Fruit fly (Drosophila melanogaster) whole organism, embryonic: ENCODE measurements around the gene CG34451.

ENCODE experiments used
- ATbp ChIP-seq: fragments of 200-800 bp; sonication (Bioruptor generic); optimal IDR thresholded peaks from 2 replicates; lab custom pipeline; 2017; ENCODE audit warnings: missing biosample characterization, mild to moderate bottlenecking, missing genetic modification characterization, missing genetic modification reagents
- B-H1 ChIP-seq: fragments of 200-800 bp; sonication (Bioruptor generic); IDR thresholded peaks from 3 replicates; pipeline ENCODE4 v1.3.6; 2022; ENCODE audit warnings: missing biosample characterization, missing genetic modification characterization
- Bteb2 ChIP-seq: fragments of 200-800 bp; sonication (Bioruptor generic); optimal IDR thresholded peaks from 2 replicates; lab custom pipeline; 2016; ENCODE audit warnings: missing biosample characterization, missing genetic modification characterization
- CG10321 ChIP-seq: fragments of 200-800 bp; sonication (Bioruptor generic); IDR thresholded peaks from 2 replicates; pipeline ENCODE4 v1.3.6; 2022; ENCODE audit warnings: missing biosample characterization, missing genetic modification characterization
- CG10366 ChIP-seq: fragments of 200-800 bp; sonication (Bioruptor generic); IDR thresholded peaks from 2 replicates; pipeline ENCODE4 v1.3.6; 2022; ENCODE audit warnings: missing biosample characterization, missing genetic modification characterization
- CG11560 ChIP-seq: fragments of 200-800 bp; sonication (Bioruptor generic); IDR thresholded peaks from 3 replicates; pipeline ENCODE4 v1.3.6; 2022; ENCODE audit warnings: missing biosample characterization, missing genetic modification characterization
- CG11723 ChIP-seq: fragments of 200-800 bp; sonication (Bioruptor generic); optimal IDR thresholded peaks from 2 replicates; lab custom pipeline; 2017; ENCODE audit warnings: missing biosample characterization, mild to moderate bottlenecking, missing genetic modification characterization
- CG12071 ChIP-seq: fragments of 200-800 bp; sonication (Bioruptor generic); optimal IDR thresholded peaks from 3 replicates; lab custom pipeline; 2018; ENCODE audit warnings: missing biosample characterization, mild to moderate bottlenecking, missing genetic modification characterization
- CG12769 ChIP-seq: fragments of 200-800 bp; sonication (Bioruptor generic); optimal IDR thresholded peaks from 2 replicates; lab custom pipeline; 2019; ENCODE audit warnings: missing biosample characterization, mild to moderate bottlenecking, missing genetic modification characterization, moderate library complexity
- CG13424 ChIP-seq: fragments of 200-800 bp; sonication (Bioruptor generic); optimal IDR thresholded peaks from 2 replicates; lab custom pipeline; 2019; ENCODE audit warnings: missing biosample characterization, mild to moderate bottlenecking, missing genetic modification characterization, moderate library complexity
- CG14441 ChIP-seq: fragments of 200-800 bp; sonication (Bioruptor generic); IDR thresholded peaks from 2 replicates; pipeline ENCODE4 v1.3.6; 2022; ENCODE audit warnings: missing biosample characterization, missing genetic modification characterization
- CG14965 ChIP-seq: fragments of 200-800 bp; sonication (Bioruptor generic); optimal IDR thresholded peaks from 2 replicates; lab custom pipeline; 2016; ENCODE audit warnings: missing biosample characterization, missing genetic modification characterization, borderline replicate concordance
- CG1602 ChIP-seq: fragments of 200-800 bp; sonication (Bioruptor generic); optimal IDR thresholded peaks from 3 replicates; lab custom pipeline; 2016; ENCODE audit warnings: missing biosample characterization, missing genetic modification characterization
- CG17186 ChIP-seq: fragments of 200-800 bp; sonication (Bioruptor generic); optimal IDR thresholded peaks from 3 replicates; lab custom pipeline; 2017; ENCODE audit warnings: missing biosample characterization, missing genetic modification reagents, missing genetic modification characterization
- CG17361 ChIP-seq: fragments of 200-800 bp; sonication (Bioruptor generic); IDR thresholded peaks from 3 replicates; pipeline ENCODE4 v1.3.6; 2022; ENCODE audit warnings: missing biosample characterization, missing genetic modification characterization
- CG17385 ChIP-seq: fragments of 200-800 bp; sonication (Bioruptor generic); optimal IDR thresholded peaks from 3 replicates; lab custom pipeline; 2018; ENCODE audit warnings: missing biosample characterization, mild to moderate bottlenecking, missing genetic modification characterization
- CG4282 ChIP-seq: fragments of 200-800 bp; sonication (Bioruptor generic); optimal IDR thresholded peaks from 2 replicates; lab custom pipeline; 2016; ENCODE audit warnings: missing biosample characterization, missing genetic modification characterization
- CG4854 ChIP-seq: fragments of 200-800 bp; sonication (Bioruptor generic); optimal IDR thresholded peaks from 2 replicates; lab custom pipeline; 2016; ENCODE audit warnings: missing biosample characterization, missing genetic modification characterization, inconsistent platforms
- CG8765 ChIP-seq: fragments of 200-800 bp; sonication (Bioruptor generic); IDR thresholded peaks from 2 replicates; pipeline ENCODE4 v1.3.6; 2022; ENCODE audit warnings: missing biosample characterization, missing genetic modification characterization
- CG9215 ChIP-seq: fragments of 200-800 bp; sonication (Bioruptor generic); IDR thresholded peaks from 2 replicates; pipeline ENCODE4 v1.3.6; 2022; ENCODE audit warnings: missing biosample characterization, missing genetic modification characterization
- Dbx ChIP-seq: fragments of 200-800 bp; sonication (Bioruptor generic); IDR thresholded peaks from 3 replicates; pipeline ENCODE4 v1.3.6; 2022; ENCODE audit warnings: missing biosample characterization, missing genetic modification characterization
- Deaf1 ChIP-seq: fragments of 200-800 bp; optimal IDR thresholded peaks from 3 replicates; lab custom pipeline; 2019; ENCODE audit warnings: missing biosample characterization, mild to moderate bottlenecking, missing genetic modification characterization, moderate library complexity
- Fer1 ChIP-seq: fragments of 200-800 bp; sonication (Bioruptor generic); optimal IDR thresholded peaks from 2 replicates; lab custom pipeline; 2017; ENCODE audit warnings: missing biosample characterization, mild to moderate bottlenecking, missing genetic modification characterization
- Gug ChIP-seq: fragments of 200-800 bp; sonication (Bioruptor generic); IDR thresholded peaks from 4 replicates; pipeline ENCODE4 v1.3.6; 2022; ENCODE audit warnings: missing biosample characterization, missing genetic modification characterization
- Hey ChIP-seq: fragments of 200-800 bp; sonication (Bioruptor generic); optimal IDR thresholded peaks from 3 replicates; lab custom pipeline; 2018; ENCODE audit warnings: missing biosample characterization, mild to moderate bottlenecking, missing genetic modification characterization
- Hmx ChIP-seq: fragments of 200-800 bp; sonication (Bioruptor generic); optimal IDR thresholded peaks from 2 replicates; lab custom pipeline; 2016; ENCODE audit warnings: missing biosample characterization, missing genetic modification characterization
- Hr51 ChIP-seq, 2 experiments: fragments of 200-800 bp; sonication (Bioruptor generic); optimal IDR thresholded peaks; 2 replicates in 1 of 2; 3 replicates in 1 of 2; lab custom pipeline; 2016 to 2018; ENCODE audit warnings: missing biosample characterization in 2 of 2, missing genetic modification characterization in 2 of 2, mild to moderate bottlenecking in 1 of 2, moderate library complexity in 1 of 2
- Poxn ChIP-seq: fragments of 200-800 bp; sonication (Bioruptor generic); IDR thresholded peaks from 2 replicates; pipeline ENCODE4 v1.3.6; 2022; ENCODE audit warnings: missing biosample characterization, missing genetic modification characterization
- Spps ChIP-seq: fragments of 200-800 bp; sonication (Bioruptor generic); optimal IDR thresholded peaks from 2 replicates; lab custom pipeline; 2018; ENCODE audit warnings: missing biosample characterization, mild to moderate bottlenecking, missing genetic modification characterization
- TFAM ChIP-seq: fragments of 200-800 bp; sonication (Bioruptor generic); optimal IDR thresholded peaks from 2 replicates; lab custom pipeline; 2017; ENCODE audit warnings: missing biosample characterization, missing genetic modification characterization, inconsistent platforms
- Tbp ChIP-seq: fragments of >200 bp; optimal IDR thresholded peaks from 2 replicates; lab custom pipeline; 2018; ENCODE audit warnings: missing biosample characterization, missing genetic modification characterization
- az2 ChIP-seq: fragments of 200-800 bp; sonication (Bioruptor generic); optimal IDR thresholded peaks from 3 replicates; lab custom pipeline; 2016; ENCODE audit warnings: missing biosample characterization, missing genetic modification characterization
- bowl ChIP-seq: fragments of 200-800 bp; sonication (Bioruptor generic); IDR thresholded peaks from 2 replicates; pipeline ENCODE4 v1.3.6; 2022; ENCODE audit warnings: missing biosample characterization, missing genetic modification characterization
- cad ChIP-seq: fragments of >200 bp; optimal IDR thresholded peaks from 2 replicates; lab custom pipeline; 2017; ENCODE audit warnings: missing biosample characterization, missing genetic modification characterization
- grn ChIP-seq: fragments of 200-800 bp; sonication (Bioruptor generic); optimal IDR thresholded peaks from 3 replicates; lab custom pipeline; 2017; ENCODE audit warnings: missing biosample characterization, missing genetic modification characterization
- h ChIP-seq: fragments of >200 bp; optimal IDR thresholded peaks from 2 replicates; lab custom pipeline; 2017
- insv ChIP-seq, 2 experiments: fragments of 200-800 bp; sonication (Bioruptor generic); optimal IDR thresholded peaks; 3 replicates each; lab custom pipeline; 2016 to 2018; ENCODE audit warnings: missing biosample characterization in 2 of 2, missing genetic modification characterization in 2 of 2
- klu ChIP-seq: fragments of 200-800 bp; sonication (Bioruptor generic); IDR thresholded peaks from 2 replicates; pipeline ENCODE4 v1.3.6; 2022; ENCODE audit warnings: missing biosample characterization, missing genetic modification characterization
- onecut ChIP-seq: fragments of 200-800 bp; sonication (Bioruptor generic); IDR thresholded peaks from 2 replicates; pipeline ENCODE4 v1.3.6; 2022; ENCODE audit warnings: missing biosample characterization, missing genetic modification characterization
- salm ChIP-seq: fragments of 200-800 bp; sonication (Bioruptor generic); optimal IDR thresholded peaks from 2 replicates; lab custom pipeline; 2018; ENCODE audit warnings: missing biosample characterization, mild to moderate bottlenecking, missing genetic modification characterization
- schlank ChIP-seq: fragments of 200-800 bp; sonication (Bioruptor generic); optimal IDR thresholded peaks from 2 replicates; lab custom pipeline; 2018; ENCODE audit warnings: missing biosample characterization, mild to moderate bottlenecking, missing genetic modification characterization
- sd ChIP-seq: fragments of 200-800 bp; sonication (Bioruptor generic); optimal IDR thresholded peaks from 3 replicates; lab custom pipeline; 2018; ENCODE audit warnings: missing biosample characterization, mild to moderate bottlenecking, missing genetic modification characterization, moderate library complexity
- shn ChIP-seq: fragments of 200-800 bp; sonication (Bioruptor generic); optimal IDR thresholded peaks from 3 replicates; lab custom pipeline; 2016; ENCODE audit warnings: missing biosample characterization, missing genetic modification characterization
- sisA ChIP-seq: fragments of 200-800 bp; sonication (Bioruptor generic); IDR thresholded peaks from 2 replicates; pipeline ENCODE4 v1.3.6; 2022; ENCODE audit warnings: missing biosample characterization, missing genetic modification characterization
- sug ChIP-seq: fragments of 200-800 bp; optimal IDR thresholded peaks from 2 replicates; lab custom pipeline; 2019; ENCODE audit warnings: missing biosample characterization, mild to moderate bottlenecking, missing genetic modification characterization, moderate library complexity
- tap ChIP-seq: fragments of 200-800 bp; optimal IDR thresholded peaks from 3 replicates; lab custom pipeline; 2019; ENCODE audit warnings: missing biosample characterization, mild to moderate bottlenecking, missing genetic modification characterization, moderate library complexity
- tll ChIP-seq, 2 experiments: fragments of 200-800 bp in 1 of 2; fragments of >200 bp in 1 of 2; sonication (Bioruptor generic) in 1 of 2; optimal IDR thresholded peaks; 2 replicates each; lab custom pipeline; 2017 to 2019; ENCODE audit warnings: missing biosample characterization in 2 of 2, missing genetic modification characterization in 2 of 2, mild to moderate bottlenecking in 1 of 2, moderate library complexity in 1 of 2
- trh ChIP-seq: fragments of 200-800 bp; sonication (Bioruptor generic); optimal IDR thresholded peaks from 2 replicates; lab custom pipeline; 2016; ENCODE audit warnings: missing biosample characterization, missing genetic modification characterization
- tup ChIP-seq: fragments of 200-800 bp; sonication (Bioruptor generic); optimal IDR thresholded peaks from 2 replicates; lab custom pipeline; 2016; ENCODE audit warnings: missing biosample characterization, mild to moderate bottlenecking, missing genetic modification characterization, moderate library complexity

CG34451 gene

DNA sequence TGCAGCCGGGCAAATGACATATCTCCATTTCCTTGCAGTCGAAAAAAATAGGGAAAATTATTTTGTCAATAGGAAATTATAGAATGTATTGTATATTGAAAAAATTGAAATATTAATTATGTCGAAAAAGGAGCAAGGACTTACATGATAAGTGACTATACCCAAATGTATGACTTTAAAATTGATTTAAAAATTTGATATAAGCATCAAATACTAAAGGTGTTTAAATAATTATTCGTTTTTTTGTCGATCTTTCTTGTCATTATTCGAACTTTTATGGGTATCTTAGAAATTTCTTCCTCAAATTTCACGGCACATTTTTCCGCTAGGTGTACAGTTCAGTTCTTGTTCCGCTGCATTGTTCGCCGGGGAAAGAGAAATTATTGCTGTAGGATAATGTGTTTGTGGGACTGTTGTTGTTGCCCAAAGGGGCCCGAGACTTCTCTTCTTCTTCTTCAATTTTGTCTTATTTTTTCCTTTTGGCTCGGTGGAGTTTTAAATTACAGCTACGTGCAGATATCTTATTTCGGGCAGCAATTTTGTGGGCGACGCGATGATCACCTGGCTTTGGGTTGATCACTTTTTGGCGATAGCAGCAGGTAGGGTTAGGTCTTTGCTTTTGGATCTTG is 8.6 kb upstream of the CG34451 start (continued):
- TF ChIP-seq sug (tag; lab: Kevin White, UChicago) = no peak
- peak; percentile 34 for TF ChIP-seq Spps (tag; lab: Kevin White, UChicago)
- peak; percentile 66; the same call in 2 of the 3 replicates for TF ChIP-seq CG17361
- no peak for TF ChIP-seq CG17186
- TF ChIP-seq CG1602 (GFP tag; lab: Kevin White, UChicago) = peak; percentile 40
- TF ChIP-seq CG17385 (GFP tag; lab: Kevin White, UChicago) = peak; percentile 70
- no peak for TF ChIP-seq CG10366 (GFP tag; lab: Robert Waterston, UW)
- no peak for TF ChIP-seq cad (GFP tag; lab: Kevin White, UChicago)
- no peak for TF ChIP-seq salm
- peak; percentile 42 for TF ChIP-seq CG13424 (tag; lab: Kevin White, UChicago)

DNA sequence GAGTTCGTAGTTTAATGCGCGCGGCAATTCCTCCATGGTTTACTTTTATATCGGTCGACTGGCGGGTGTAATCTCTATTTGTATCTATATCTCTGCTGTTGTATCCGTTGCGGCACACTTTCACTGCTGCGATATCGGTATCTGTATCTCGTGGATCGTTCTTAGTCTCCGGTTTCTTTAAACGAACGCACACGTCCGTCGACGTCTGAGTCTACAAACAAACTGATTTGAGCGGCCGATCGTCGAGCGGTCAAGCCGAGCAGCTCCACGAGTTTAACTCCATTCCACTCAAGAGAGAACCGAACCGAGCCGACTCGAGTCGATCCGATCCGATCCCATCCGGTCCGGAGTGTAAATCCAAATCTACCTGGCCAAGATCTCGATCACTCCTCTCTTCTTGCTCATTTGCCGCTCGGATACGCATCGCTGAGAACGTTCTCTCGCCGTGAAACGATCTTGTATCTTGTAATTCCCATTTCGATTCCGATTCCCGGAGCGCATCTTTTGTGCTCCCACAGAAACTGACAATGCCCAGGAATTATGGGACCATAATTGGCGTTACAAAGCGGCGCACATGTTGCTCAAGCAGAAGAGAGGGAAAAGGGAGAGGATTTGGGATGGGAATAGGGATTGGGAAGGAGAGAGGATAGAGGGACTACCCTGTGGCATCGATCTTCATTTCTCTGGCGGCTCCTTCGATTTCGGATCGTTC is 7.9 kb upstream of the CG34451 start, which contains the start of gene comm2:
Gene comm2, minus strand, starts transcription at position 225 of the 712 bp plus-strand sequence.
- TF ChIP-seq CG17361 = no peak
- TF ChIP-seq CG10321 (GFP tag; lab: Robert Waterston, UW) = no peak
- TF ChIP-seq bowl (GFP tag; lab: Robert Waterston, UW) = no peak
- no peak for TF ChIP-seq Hr51 (GFP tag; optimal IDR thresholded peaks at IDR 0.05; lab: Kevin White, UChicago)
- TF ChIP-seq CG11560 (tag; lab: Robert Waterston, UW) = no peak
- no peak for TF ChIP-seq h (lab: Kevin White, UChicago)
- no peak for TF ChIP-seq TFAM (GFP tag; lab: Kevin White, UChicago)
- TF ChIP-seq CG4854 = no peak
- no peak for TF ChIP-seq schlank (tag; lab: Kevin White, UChicago)
- no peak for TF ChIP-seq CG4282 (GFP tag; lab: Kevin White, UChicago)
- no peak for TF ChIP-seq insv (GFP tag; optimal IDR thresholded peaks at IDR 0.05; lab: Kevin White, UChicago)
- no peak for TF ChIP-seq sisA (GFP tag; lab: Robert Waterston, UW)
- no peak for TF ChIP-seq CG14441 (GFP tag; lab: Robert Waterston, UW)
- TF ChIP-seq tup = no peak
- no peak for TF ChIP-seq CG9215
- peak; percentile 15 for TF ChIP-seq CG12071 (GFP tag; lab: Kevin White, UChicago)
- TF ChIP-seq ATbp (GFP tag; lab: Kevin White, UChicago) = no peak
- peak in 1 of 2 experiments; percentile 47 for TF ChIP-seq tll (GFP tag; optimal IDR thresholded peaks at IDR 0.05; lab: Kevin White, UChicago)
- no peak for TF ChIP-seq CG11723 (GFP tag; lab: Kevin White, UChicago)
- TF ChIP-seq trh (GFP tag; lab: Kevin White, UChicago) = no peak
- no peak for TF ChIP-seq onecut (GFP tag; lab: Robert Waterston, UW)
- TF ChIP-seq sd (tag; lab: Kevin White, UChicago) = no peak
- TF ChIP-seq tap (tag; lab: Kevin White, UChicago) = no peak
- TF ChIP-seq shn = no peak
- no peak for TF ChIP-seq Bteb2 (GFP tag; lab: Kevin White, UChicago)
- TF ChIP-seq B-H1 (GFP tag; lab: Robert Waterston, UW) = no peak
- peak; percentile 94 for TF ChIP-seq CG12769 (tag; lab: Kevin White, UChicago)
- 0 out of 3 replicates have a peak, but pooled peaks have one; percentile 20 for TF ChIP-seq Dbx (GFP tag; lab: Robert Waterston, UW)
- TF ChIP-seq klu (GFP tag; lab: Robert Waterston, UW) = no peak
- no peak for TF ChIP-seq az2 (GFP tag; lab: Kevin White, UChicago)
- no peak for TF ChIP-seq Hey (tag; lab: Kevin White, UChicago)
- no peak for TF ChIP-seq Hmx (GFP tag; lab: Kevin White, UChicago)
- TF ChIP-seq Fer1 (GFP tag; lab: Kevin White, UChicago) = peak; percentile 2
- TF ChIP-seq Deaf1 = peak; percentile 96
- no peak for TF ChIP-seq Gug (GFP tag; lab: Robert Waterston, UW)
- no peak for TF ChIP-seq CG14965
- TF ChIP-seq grn = peak; percentile 91
- no peak for TF ChIP-seq Poxn (GFP tag; lab: Robert Waterston, UW)
- TF ChIP-seq CG8765 = no peak
- no peak for TF ChIP-seq CG1602 (GFP tag; lab: Kevin White, UChicago)
- no peak for TF ChIP-seq Tbp
